Worm (Caenorhabditis elegans) whole organism, L3 larva: Measurements from ENCODE around the gene F44G4.6.

ENCODE experiments used
- aly-2 ChIP-seq: fragments of 150-350 bp; optimal IDR thresholded peaks from 2 replicates; lab custom pipeline; 2014; ENCODE audit warnings: missing biosample characterization, missing genetic modification characterization
- ceh-16 ChIP-seq: sonication (generic microtip); optimal IDR thresholded peaks from 2 replicates; lab custom pipeline; 2017; ENCODE audit warnings: missing biosample characterization, missing genetic modification characterization
- ceh-28 ChIP-seq: fragments of 150-350 bp; optimal IDR thresholded peaks from 2 replicates; lab custom pipeline; 2014; ENCODE audit warnings: missing biosample characterization, missing genetic modification reagents, missing genetic modification characterization
- ceh-82 ChIP-seq: fragments of 150-350 bp; optimal IDR thresholded peaks from 2 replicates; lab custom pipeline; 2014; ENCODE audit warnings: missing biosample characterization, missing genetic modification characterization
- ceh-9 ChIP-seq: sonication (generic microtip); optimal IDR thresholded peaks from 2 replicates; lab custom pipeline; 2018; ENCODE audit warnings: missing biosample characterization, missing genetic modification characterization
- daf-12 ChIP-seq: fragments of 150-350 bp; optimal IDR thresholded peaks from 2 replicates; lab custom pipeline; 2014; ENCODE audit warnings: missing biosample characterization, missing genetic modification reagents, missing genetic modification characterization
- egl-27 ChIP-seq: sonication (generic microtip); optimal IDR thresholded peaks from 4 replicates; lab custom pipeline; 2017; ENCODE audit warnings: missing biosample characterization, missing genetic modification reagents, missing genetic modification characterization
- egl-5 ChIP-seq: fragments of 150-350 bp; optimal IDR thresholded peaks from 2 replicates; lab custom pipeline; 2017; ENCODE audit warnings: missing biosample characterization, missing genetic modification reagents, missing genetic modification characterization, inconsistent platforms
- elt-1 ChIP-seq: fragments of 150-350 bp; optimal IDR thresholded peaks from 2 replicates; lab custom pipeline; 2014; ENCODE audit warnings: missing biosample characterization, missing genetic modification characterization
- eor-1 ChIP-seq, 2 experiments: fragments of 150-350 bp; optimal IDR thresholded peaks; 2 replicates each; lab custom pipeline; 2014 to 2018; ENCODE audit warnings: missing biosample characterization in 2 of 2, missing genetic modification characterization in 2 of 2
- fkh-10 ChIP-seq: sonication (generic microtip); optimal IDR thresholded peaks from 2 replicates; lab custom pipeline; 2017; ENCODE audit warnings: missing biosample characterization, missing genetic modification reagents, missing genetic modification characterization
- fkh-2 ChIP-seq: fragments of 150-350 bp; optimal IDR thresholded peaks from 2 replicates; lab custom pipeline; 2014; ENCODE audit warnings: missing biosample characterization, missing genetic modification reagents, missing genetic modification characterization
- fos-1 ChIP-seq: fragments of 150-350 bp; optimal IDR thresholded peaks from 2 replicates; lab custom pipeline; 2014; ENCODE audit warnings: missing biosample characterization, missing genetic modification characterization
- hmg-11 ChIP-seq: sonication (generic microtip); optimal IDR thresholded peaks from 2 replicates; lab custom pipeline; 2016; ENCODE audit warnings: missing genetic modification characterization, missing compliant biosample characterization
- mdl-1 ChIP-seq: fragments of 150-350 bp; optimal IDR thresholded peaks from 2 replicates; lab custom pipeline; 2014; ENCODE audit warnings: missing biosample characterization, missing genetic modification characterization
- nfya-1 ChIP-seq: sonication (generic microtip); optimal IDR thresholded peaks from 2 replicates; lab custom pipeline; 2017; ENCODE audit warnings: missing genetic modification characterization, mild to moderate bottlenecking, missing compliant biosample characterization, antibody characterized with exemption, moderate library complexity; ENCODE audit not compliant: insufficient read depth
- nhr-11 ChIP-seq: fragments of 150-350 bp; optimal IDR thresholded peaks from 2 replicates; lab custom pipeline; 2014; ENCODE audit warnings: missing biosample characterization, missing genetic modification characterization
- nhr-23 ChIP-seq: fragments of 150-350 bp; optimal IDR thresholded peaks from 2 replicates; lab custom pipeline; 2014; ENCODE audit warnings: missing biosample characterization, missing genetic modification reagents, missing genetic modification characterization
- nhr-25 ChIP-seq: sonication (generic microtip); optimal IDR thresholded peaks from 2 replicates; lab custom pipeline; 2017; ENCODE audit warnings: missing biosample characterization, missing genetic modification characterization
- nhr-28 ChIP-seq: fragments of 150-350 bp; optimal IDR thresholded peaks from 2 replicates; lab custom pipeline; 2014; ENCODE audit warnings: missing biosample characterization, missing genetic modification characterization
- nhr-43 ChIP-seq: sonication (generic microtip); optimal IDR thresholded peaks from 2 replicates; lab custom pipeline; 2016; ENCODE audit warnings: mild to moderate bottlenecking, missing genetic modification characterization, missing compliant biosample characterization; ENCODE audit not compliant: poor library complexity, severe bottlenecking
- nhr-67 ChIP-seq: fragments of 150-350 bp; optimal IDR thresholded peaks from 2 replicates; lab custom pipeline; 2014; ENCODE audit warnings: missing biosample characterization, missing genetic modification characterization
- pha-4 ChIP-seq: fragments of 150-350 bp; optimal IDR thresholded peaks from 2 replicates; lab custom pipeline; 2014; ENCODE audit warnings: missing biosample characterization, missing genetic modification reagents, missing genetic modification characterization
- pqm-1 ChIP-seq: fragments of 150-350 bp; optimal IDR thresholded peaks from 2 replicates; lab custom pipeline; 2017; ENCODE audit warnings: missing biosample characterization, missing genetic modification characterization, inconsistent platforms
- tbx-2 ChIP-seq: sonication (generic microtip); optimal IDR thresholded peaks from 2 replicates; lab custom pipeline; 2016; ENCODE audit warnings: mild to moderate bottlenecking, missing genetic modification characterization, missing compliant biosample characterization
- unc-39 ChIP-seq: sonication (generic microtip); optimal IDR thresholded peaks from 4 replicates; lab custom pipeline; 2017; ENCODE audit warnings: missing biosample characterization, missing genetic modification characterization
- unc-62 ChIP-seq: fragments of 150-350 bp; sonication (generic microtip); optimal IDR thresholded peaks from 4 replicates; lab custom pipeline; 2014; ENCODE audit warnings: missing biosample characterization, missing genetic modification reagents, missing genetic modification characterization
- zag-1 ChIP-seq: fragments of 150-350 bp; optimal IDR thresholded peaks from 2 replicates; lab custom pipeline; 2014; ENCODE audit warnings: missing biosample characterization, missing genetic modification characterization

Gene F44G4.6

DNA sequence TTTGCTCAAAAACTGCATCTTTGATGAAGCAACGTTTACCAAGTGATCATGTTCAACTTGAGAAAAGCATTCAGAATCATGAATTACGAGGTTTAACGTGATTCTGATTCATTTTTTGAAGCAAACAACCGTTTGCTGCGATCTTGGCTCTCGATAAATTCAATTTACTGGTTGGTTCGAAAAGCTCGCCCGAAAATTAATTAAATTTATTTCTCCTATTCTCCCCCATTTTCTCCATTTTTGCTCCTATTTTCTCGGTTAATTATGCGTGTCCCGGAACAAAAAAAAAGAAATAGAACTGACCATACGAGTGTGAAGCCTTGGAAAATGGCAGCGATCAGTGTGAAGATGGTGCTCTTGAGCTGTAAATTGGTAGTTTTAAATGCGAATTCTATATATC lies 44.7 kb downstream of the F44G4.6 start:
- TF ChIP-seq nhr-67 (tag; lab: Kevin White, UChicago) (no peak), eor-1 (tag; optimal IDR thresholded peaks at IDR 0.05; lab: Kevin White, UChicago) (no peak), hmg-11 (tag; lab: Kevin White, UChicago) (no peak), nhr-23 (tag; lab: Kevin White, UChicago) (no peak), unc-62 (GFP tag; lab: Kevin White, UChicago) (no peak), fkh-2 (no peak), pha-4 (tag; lab: Kevin White, UChicago) (no peak), nhr-11 (no peak), nhr-28 (tag; lab: Kevin White, UChicago) (no peak), ceh-82 (tag; lab: Kevin White, UChicago) (no peak), ceh-16 (no peak), unc-39 (tag; lab: Kevin White, UChicago) (no peak), fos-1 (tag; lab: Kevin White, UChicago) (no peak), daf-12 (tag; lab: Kevin White, UChicago) (no peak), fkh-10 (no peak), ceh-9 (no peak)

DNA sequence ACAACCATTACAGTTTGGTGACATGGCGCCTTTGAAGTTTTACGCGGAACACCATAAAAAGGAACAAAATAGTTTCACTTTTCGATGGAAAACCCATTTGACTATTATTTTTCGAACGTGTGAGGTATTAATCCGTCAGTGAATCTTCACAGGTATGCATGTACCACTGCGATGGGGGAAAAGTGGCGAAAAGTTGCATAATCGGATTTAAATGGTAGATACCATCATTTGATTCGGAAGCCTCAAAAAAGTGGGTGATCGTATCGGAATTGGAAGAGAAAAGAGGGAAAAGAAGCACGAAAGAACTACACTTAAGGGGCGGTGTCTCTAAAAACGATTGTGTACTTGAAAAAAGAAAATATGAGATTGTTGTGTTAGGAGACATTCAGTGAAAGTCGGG lies 47.9 kb downstream of the F44G4.6 start:
- TF ChIP-seq aly-2 (no peak), nhr-25 (peak; percentile 8), elt-1 (tag; lab: Kevin White, UChicago) (peak; percentile 64)
- TF ChIP-seq, all 47 proteins: peak for 2

DNA sequence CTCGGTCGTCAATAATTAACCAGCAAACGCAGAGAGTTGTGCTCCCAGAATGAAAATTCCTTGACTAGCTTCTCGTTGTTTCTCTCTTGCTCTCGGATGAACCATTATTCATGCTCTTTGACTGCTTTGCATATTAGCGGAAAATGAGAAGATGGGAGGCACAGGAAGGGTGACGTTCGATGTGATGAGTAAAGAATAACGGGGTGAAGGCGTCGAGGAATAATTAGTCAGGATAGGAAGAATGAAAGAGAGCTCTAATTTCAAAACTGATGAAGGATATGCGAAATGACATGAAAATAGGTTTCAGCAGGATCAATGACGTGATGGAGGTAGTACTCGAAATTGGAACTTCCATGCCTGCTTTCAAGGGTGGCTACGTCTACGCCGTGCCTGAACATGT lies 50.3 kb downstream of the F44G4.6 start:
- TF ChIP-seq ceh-82 (tag; lab: Kevin White, UChicago) (no peak), zag-1 (no peak), nhr-25 (no peak), egl-27 (no peak), pqm-1 (tag; lab: Kevin White, UChicago) (no peak), nfya-1 (tag; lab: Kevin White, UChicago) (no peak), unc-39 (tag; lab: Kevin White, UChicago) (no peak), nhr-43 (tag; lab: Kevin White, UChicago) (no peak), ceh-28 (tag; lab: Kevin White, UChicago) (no peak), ceh-16 (no peak), egl-5 (tag; lab: Kevin White, UChicago) (no peak), mdl-1 (tag; lab: Kevin White, UChicago) (no peak), hmg-11 (tag; lab: Kevin White, UChicago) (no peak), elt-1 (tag; lab: Kevin White, UChicago) (no peak), fos-1 (tag; lab: Kevin White, UChicago) (no peak), tbx-2 (tag; lab: Kevin White, UChicago) (no peak)
